Worm (Caenorhabditis elegans) whole organism, L1 larva: ENCODE results near the gene B0563.10.

Experiments
- C16A3.4 ChIP-seq: fragments of 150-350 bp; optimal IDR thresholded peaks from 2 replicates; lab custom pipeline; 2014; ENCODE audit warnings: missing biosample characterization, missing genetic modification characterization
- C34B4.2 ChIP-seq: sonication (generic microtip); optimal IDR thresholded peaks from 2 replicates; lab custom pipeline; 2017; ENCODE audit warnings: mild to moderate bottlenecking, missing genetic modification characterization, missing compliant biosample characterization
- F16B12.6 ChIP-seq: fragments of 150-350 bp; optimal IDR thresholded peaks from 2 replicates; lab custom pipeline; 2014; ENCODE audit warnings: missing biosample characterization, missing genetic modification characterization
- blmp-1 ChIP-seq: fragments of 150-350 bp; optimal IDR thresholded peaks from 2 replicates; lab custom pipeline; 2014; ENCODE audit warnings: missing biosample characterization, missing genetic modification characterization
- ceh-82 ChIP-seq, 3 experiments: fragments of 150-350 bp in 1 of 3; sonication (generic microtip) in 2 of 3; optimal IDR thresholded peaks; 2 replicates each; lab custom pipeline; 2014 to 2017; ENCODE audit warnings: missing biosample characterization in 3 of 3, missing genetic modification characterization in 3 of 3
- ceh-88 ChIP-seq: fragments of 200-800 bp; sonication (Bioruptor generic); IDR thresholded peaks from 2 replicates; pipeline ENCODE4 v1.3.6; 2022; ENCODE audit warnings: missing genetic modification characterization, missing compliant biosample characterization
- ceh-90 ChIP-seq: sonication (generic microtip); optimal IDR thresholded peaks from 2 replicates; lab custom pipeline; 2016; ENCODE audit warnings: missing genetic modification characterization, missing compliant biosample characterization
- ces-1 ChIP-seq: fragments of 150-350 bp; optimal IDR thresholded peaks from 2 replicates; lab custom pipeline; 2014; ENCODE audit warnings: missing biosample characterization, missing genetic modification reagents, missing genetic modification characterization
- dsc-1 ChIP-seq: sonication (generic microtip); optimal IDR thresholded peaks from 2 replicates; lab custom pipeline; 2016; ENCODE audit warnings: mild to moderate bottlenecking, missing genetic modification characterization, missing compliant biosample characterization
- efl-1 ChIP-seq, 4 experiments: fragments of 150-350 bp; optimal IDR thresholded peaks in 3 of 4; peaks in 1 of 4; 1 replicate in 1 of 4; 2 replicates in 3 of 4; lab custom pipeline; 2014; ENCODE audit warnings: missing biosample characterization in 2 of 4, missing genetic modification characterization in 2 of 4, missing genetic modification reagents in 2 of 4
- efl-3 ChIP-seq: fragments of 200-800 bp; sonication (Bioruptor generic); optimal IDR thresholded peaks from 2 replicates; lab custom pipeline; 2018; ENCODE audit warnings: mild to moderate bottlenecking, missing genetic modification characterization, missing compliant biosample characterization
- egl-13 ChIP-seq: sonication (generic microtip); optimal IDR thresholded peaks from 2 replicates; lab custom pipeline; 2016; ENCODE audit warnings: missing genotype, missing genetic modification reagents, missing genetic modification characterization, missing compliant biosample characterization
- egl-27 ChIP-seq, 2 experiments: fragments of 150-350 bp in 1 of 2; sonication (generic microtip); optimal IDR thresholded peaks; 3 replicates each; lab custom pipeline; 2017 to 2018; ENCODE audit warnings: missing biosample characterization in 2 of 2, missing genetic modification characterization in 2 of 2, missing genetic modification reagents in 2 of 2
- elt-3 ChIP-seq, 6 experiments: fragments of 150-350 bp in 1 of 6; sonication (generic microtip); optimal IDR thresholded peaks; 2 replicates each; lab custom pipeline; 2017 to 2018; ENCODE audit warnings: missing biosample characterization in 6 of 6, missing genetic modification characterization in 6 of 6, inconsistent platforms in 1 of 6
- fkh-10 ChIP-seq: sonication (generic microtip); optimal IDR thresholded peaks from 2 replicates; lab custom pipeline; 2017; ENCODE audit warnings: missing biosample characterization, missing genetic modification reagents, missing genetic modification characterization
- grh-1 ChIP-seq: fragments of 200-800 bp; sonication (Bioruptor generic); IDR thresholded peaks from 2 replicates; pipeline ENCODE4 v1.3.6; 2022; ENCODE audit warnings: missing genetic modification reagents, missing genetic modification characterization, missing compliant biosample characterization
- hlh-17 ChIP-seq: fragments of 200-800 bp; sonication (Bioruptor generic); optimal IDR thresholded peaks from 2 replicates; lab custom pipeline; 2018; ENCODE audit warnings: missing genetic modification characterization, mild to moderate bottlenecking, missing compliant biosample characterization, moderate library complexity, borderline replicate concordance
- hlh-4 ChIP-seq: sonication (generic microtip); optimal IDR thresholded peaks from 2 replicates; lab custom pipeline; 2016; ENCODE audit warnings: mild to moderate bottlenecking, missing genetic modification characterization, missing compliant biosample characterization
- hpl-2 ChIP-seq: fragments of 150-350 bp; optimal IDR thresholded peaks from 2 replicates; lab custom pipeline; 2014; ENCODE audit warnings: missing biosample characterization, missing genetic modification reagents, missing genetic modification characterization
- irx-1 ChIP-seq: sonication (generic microtip); optimal IDR thresholded peaks from 2 replicates; lab custom pipeline; 2016; ENCODE audit warnings: missing genetic modification characterization, missing compliant biosample characterization
- jun-1 ChIP-seq: fragments of 150-350 bp; optimal IDR thresholded peaks from 2 replicates; lab custom pipeline; 2014; ENCODE audit warnings: missing biosample characterization, missing genetic modification reagents, missing genetic modification characterization
- lin-13 ChIP-seq: fragments of 150-350 bp; optimal IDR thresholded peaks from 2 replicates; lab custom pipeline; 2014; ENCODE audit warnings: missing biosample characterization, missing genetic modification reagents, missing genetic modification characterization
- lin-15B ChIP-seq: fragments of 150-350 bp; sonication (generic microtip); optimal IDR thresholded peaks from 3 replicates; lab custom pipeline; 2014; ENCODE audit warnings: missing biosample characterization, missing genetic modification characterization
- lin-35 ChIP-seq, 2 experiments: fragments of 150-350 bp; optimal IDR thresholded peaks; 2 replicates each; lab custom pipeline; 2014; ENCODE audit warnings: missing biosample characterization in 2 of 2, missing genetic modification characterization in 2 of 2, missing genetic modification reagents in 2 of 2
- lin-39 ChIP-seq: fragments of 150-350 bp; optimal IDR thresholded peaks from 2 replicates; lab custom pipeline; 2014; ENCODE audit warnings: missing biosample characterization, missing genetic modification reagents, missing genetic modification characterization
- lir-3 ChIP-seq: sonication (generic microtip); optimal IDR thresholded peaks from 2 replicates; lab custom pipeline; 2016; ENCODE audit warnings: mild to moderate bottlenecking, missing genetic modification characterization, moderate library complexity, missing compliant biosample characterization; ENCODE audit not compliant: poor library complexity
- lsy-2 ChIP-seq, 2 experiments: fragments of 150-350 bp; optimal IDR thresholded peaks; 2 replicates each; lab custom pipeline; 2014; ENCODE audit warnings: missing biosample characterization in 2 of 2, missing genetic modification characterization in 2 of 2
- mab-9 ChIP-seq: fragments of 200-800 bp; sonication (Bioruptor generic); IDR thresholded peaks from 2 replicates; pipeline ENCODE4 v1.3.6; 2022; ENCODE audit warnings: missing genetic modification reagents, missing genetic modification characterization, missing compliant biosample characterization
- mdl-1 ChIP-seq, 2 experiments: fragments of 150-350 bp; optimal IDR thresholded peaks; 2 replicates each; lab custom pipeline; 2014 to 2017; ENCODE audit warnings: missing biosample characterization in 2 of 2, missing genetic modification characterization in 2 of 2, inconsistent platforms in 1 of 2
- mef-2 ChIP-seq: fragments of 150-350 bp; optimal IDR thresholded peaks from 2 replicates; lab custom pipeline; 2014; ENCODE audit warnings: missing biosample characterization, missing genetic modification characterization
- mep-1 ChIP-seq: fragments of 150-350 bp; optimal IDR thresholded peaks from 2 replicates; lab custom pipeline; 2014; ENCODE audit warnings: missing biosample characterization, missing genetic modification characterization
- nhr-11 ChIP-seq: fragments of 150-350 bp; optimal IDR thresholded peaks from 2 replicates; lab custom pipeline; 2014; ENCODE audit warnings: missing biosample characterization, missing genetic modification characterization
- nhr-19 ChIP-seq: fragments of 200-800 bp; sonication (Bioruptor generic); conservative IDR thresholded peaks from 2 replicates; pipeline ENCODE4 v1.3.6; 2022; ENCODE audit warnings: missing genetic modification characterization, missing compliant biosample characterization
- nhr-20 ChIP-seq: sonication (generic microtip); optimal IDR thresholded peaks from 2 replicates; lab custom pipeline; 2016; ENCODE audit warnings: mild to moderate bottlenecking, missing genetic modification characterization, missing compliant biosample characterization
- nhr-237 ChIP-seq: fragments of 150-350 bp; optimal IDR thresholded peaks from 2 replicates; lab custom pipeline; 2014; ENCODE audit warnings: missing biosample characterization, missing genetic modification characterization
- nhr-28 ChIP-seq: fragments of 150-350 bp; optimal IDR thresholded peaks from 2 replicates; lab custom pipeline; 2014; ENCODE audit warnings: missing biosample characterization, missing genetic modification characterization
- nhr-47 ChIP-seq: sonication (generic microtip); optimal IDR thresholded peaks from 2 replicates; lab custom pipeline; 2016; ENCODE audit warnings: mild to moderate bottlenecking, missing genetic modification characterization, moderate library complexity, missing compliant biosample characterization
- nhr-76 ChIP-seq: sonication (generic microtip); optimal IDR thresholded peaks from 2 replicates; lab custom pipeline; 2017; ENCODE audit warnings: missing biosample characterization, missing genetic modification characterization
- nhr-77 ChIP-seq: fragments of 150-350 bp; optimal IDR thresholded peaks from 2 replicates; lab custom pipeline; 2014; ENCODE audit warnings: missing biosample characterization, missing genetic modification characterization
- nhr-84 ChIP-seq: sonication (generic microtip); optimal IDR thresholded peaks from 2 replicates; lab custom pipeline; 2017; ENCODE audit warnings: missing biosample characterization, missing genetic modification characterization
- nhr-85 ChIP-seq: sonication (generic microtip); peaks from one replicate; lab custom pipeline; 2016; ENCODE audit warnings: missing genetic modification characterization, inconsistent platforms, missing compliant biosample characterization
- pag-3 ChIP-seq: sonication (generic microtip); optimal IDR thresholded peaks from 2 replicates; lab custom pipeline; 2017; ENCODE audit warnings: missing genetic modification characterization, mild to moderate bottlenecking, missing compliant biosample characterization, antibody characterized with exemption, borderline replicate concordance; ENCODE audit not compliant: insufficient read depth
- rnt-1 ChIP-seq: sonication (generic microtip); optimal IDR thresholded peaks from 2 replicates; lab custom pipeline; 2016; ENCODE audit warnings: mild to moderate bottlenecking, missing genetic modification characterization, moderate library complexity, missing compliant biosample characterization
- snu-23 ChIP-seq: sonication (generic microtip); optimal IDR thresholded peaks from 2 replicates; lab custom pipeline; 2016; ENCODE audit warnings: missing genetic modification characterization, missing compliant biosample characterization
- sox-4 ChIP-seq: sonication (generic microtip); optimal IDR thresholded peaks from 2 replicates; lab custom pipeline; 2016; ENCODE audit warnings: missing genetic modification characterization, missing compliant biosample characterization
- sptf-1 ChIP-seq: fragments of 150-350 bp; optimal IDR thresholded peaks from 2 replicates; lab custom pipeline; 2014; ENCODE audit warnings: missing biosample characterization, missing genetic modification characterization
- tlp-1 ChIP-seq: fragments of 150-350 bp; optimal IDR thresholded peaks from 2 replicates; lab custom pipeline; 2014; ENCODE audit warnings: missing biosample characterization, missing genetic modification characterization
- unc-130 ChIP-seq: fragments of 150-350 bp; optimal IDR thresholded peaks from 2 replicates; lab custom pipeline; 2017; ENCODE audit warnings: missing biosample characterization, missing genetic modification characterization, inconsistent platforms
- unc-86 ChIP-seq: sonication (generic microtip); optimal IDR thresholded peaks from 2 replicates; lab custom pipeline; 2016; ENCODE audit warnings: missing genetic modification characterization, missing compliant biosample characterization
- vab-15 ChIP-seq: sonication (generic microtip); optimal IDR thresholded peaks from 2 replicates; lab custom pipeline; 2017; ENCODE audit warnings: missing genotype, mild to moderate bottlenecking, missing genetic modification characterization, missing compliant biosample characterization
- xbp-1 ChIP-seq: sonication (generic microtip); optimal IDR thresholded peaks from 2 replicates; lab custom pipeline; 2016; ENCODE audit warnings: missing genetic modification characterization, missing compliant biosample characterization
- zag-1 ChIP-seq: fragments of 150-350 bp; optimal IDR thresholded peaks from 2 replicates; lab custom pipeline; 2014; ENCODE audit warnings: missing biosample characterization, missing genetic modification characterization
- zip-4 ChIP-seq: fragments of 200-800 bp; sonication (Bioruptor generic); optimal IDR thresholded peaks from 2 replicates; lab custom pipeline; 2018; ENCODE audit warnings: mild to moderate bottlenecking, missing genetic modification characterization, moderate library complexity, missing compliant biosample characterization

The B0563.10 gene

ce11 chrX:9150269-9150744 lies 16.7 kb downstream of the B0563.10 start, which contains the start of gene tmbi-4 (continued):
- TF ChIP-seq lsy-2 (tag; optimal IDR thresholded peaks at IDR 0.05; lab: Kevin White, UChicago) (peak; percentile 13 to 73), nhr-84 (tag; lab: Kevin White, UChicago) (no peak), ceh-90 (tag; lab: Kevin White, UChicago) (no peak), nhr-28 (no peak), rnt-1 (no peak), blmp-1 (tag; lab: Kevin White, UChicago) (peak; percentile 96), nhr-20 (peak; percentile 64), pag-3 (tag; lab: Kevin White, UChicago) (no peak), nhr-11 (tag; lab: Kevin White, UChicago) (no peak), hlh-17 (GFP tag; lab: Kevin White, UChicago) (no peak), unc-86 (tag; lab: Kevin White, UChicago) (peak; percentile 48), mdl-1 (tag; optimal IDR thresholded peaks at IDR 0.05; lab: Kevin White, UChicago) (peak in 1 of 2 experiments; percentile 59), snu-23 (GFP tag; lab: Kevin White, UChicago) (peak; percentile 73), sox-4 (tag; lab: Kevin White, UChicago) (no peak), efl-1 (optimal IDR thresholded peaks at IDR 0.05; lab: Kevin White, UChicago) (peak; percentile 30 to 61), efl-1 (GFP tag; optimal IDR thresholded peaks at IDR 0.05 in 1 of 2; lab: Kevin White, UChicago) (peak in 1 of 2 experiments; percentile 14), tlp-1 (tag; lab: Kevin White, UChicago) (no peak), hpl-2 (GFP tag; lab: Kevin White, UChicago) (no peak), nhr-19 (no peak; the same call in 1 of the 2 replicates), lin-15B (tag; lab: Kevin White, UChicago) (peak; percentile 30), mep-1 (tag; lab: Kevin White, UChicago) (peak; percentile 52), F16B12.6 (tag; lab: Kevin White, UChicago) (no peak), lir-3 (tag; lab: Kevin White, UChicago) (no peak), egl-27 (tag; optimal IDR thresholded peaks at IDR 0.05; lab: Kevin White, UChicago) (no peak), zag-1 (no peak), vab-15 (tag; lab: Kevin White, UChicago) (no peak), zip-4 (GFP tag; lab: Kevin White, UChicago) (no peak), dsc-1 (tag; lab: Kevin White, UChicago) (peak; percentile 20), nhr-77 (tag; lab: Kevin White, UChicago) (peak; percentile 26), mef-2 (tag; lab: Kevin White, UChicago) (no peak), grh-1 (GFP tag; lab: Robert Waterston, UW) (no peak), C34B4.2 (tag; lab: Kevin White, UChicago) (no peak), irx-1 (tag; lab: Kevin White, UChicago) (no peak), fkh-10 (GFP tag; lab: Kevin White, UChicago) (no peak), lin-35 (GFP tag; optimal IDR thresholded peaks at IDR 0.05; lab: Kevin White, UChicago) (peak; percentile 44 to 74), sptf-1 (tag; lab: Kevin White, UChicago) (no peak), elt-3 (tag; optimal IDR thresholded peaks at IDR 0.05; lab: Kevin White, UChicago) (peak in 1 of 6 experiments; percentile 52), nhr-237 (tag; lab: Kevin White, UChicago) (no peak), nhr-47 (tag; lab: Kevin White, UChicago) (peak; percentile 53), egl-13 (tag; lab: Kevin White, UChicago) (peak; percentile 1), efl-3 (GFP tag; lab: Kevin White, UChicago) (no peak), ces-1 (no peak), mab-9 (no peak), ceh-82 (tag; optimal IDR thresholded peaks at IDR 0.05; lab: Kevin White, UChicago) (peak in 1 of 3 experiments; percentile 57), ceh-88 (no peak), nhr-85 (tag; lab: Kevin White, UChicago) (peak; percentile 59), lin-39 (no peak), C16A3.4 (tag; lab: Kevin White, UChicago) (peak; percentile 80), nhr-76 (tag; lab: Kevin White, UChicago) (no peak), unc-130 (peak; percentile 22), hlh-4 (tag; lab: Kevin White, UChicago) (no peak), jun-1 (tag; lab: Kevin White, UChicago) (no peak), lin-13 (GFP tag; lab: Kevin White, UChicago) (peak; percentile 35), xbp-1 (tag; lab: Kevin White, UChicago) (peak; percentile 75)
